Fruit fly (Drosophila melanogaster) whole organism, wandering third instar larva: Measurements from ENCODE around the gene Atg13.

Experiments
- CrebA ChIP-seq: fragments of 200-800 bp; sonication (Bioruptor generic); optimal IDR thresholded peaks from 2 replicates; lab custom pipeline; 2016; ENCODE audit warnings: missing biosample characterization, mild to moderate bottlenecking, missing genetic modification characterization, borderline replicate concordance
- Hnf4 ChIP-seq: fragments of 200-800 bp; sonication (Bioruptor generic); optimal IDR thresholded peaks from 2 replicates; lab custom pipeline; 2016; ENCODE audit warnings: missing biosample characterization, mild to moderate bottlenecking, missing genetic modification characterization
- Hr83 ChIP-seq: fragments of 200-300 bp; sonication (Bioruptor generic); optimal IDR thresholded peaks from 2 replicates; lab custom pipeline; 2016; ENCODE audit warnings: missing biosample characterization, mild to moderate bottlenecking, missing genetic modification characterization, moderate library complexity; ENCODE audit not compliant: poor library complexity, severe bottlenecking
- Myc ChIP-seq: fragments of >200 bp; optimal IDR thresholded peaks from 2 replicates; lab custom pipeline; 2017
- Sp1 ChIP-seq: fragments of 200-800 bp; sonication (Bioruptor generic); optimal IDR thresholded peaks from 3 replicates; lab custom pipeline; 2019; ENCODE audit warnings: missing biosample characterization, mild to moderate bottlenecking, missing genetic modification characterization, moderate library complexity
- br ChIP-seq: fragments of 200-800 bp; sonication (Bioruptor generic); optimal IDR thresholded peaks from 2 replicates; lab custom pipeline; 2016; ENCODE audit warnings: missing biosample characterization, missing genetic modification characterization
- lola ChIP-seq: fragments of >200 bp; optimal IDR thresholded peaks from 2 replicates; lab custom pipeline; 2017; ENCODE audit warnings: missing biosample characterization, missing genetic modification characterization

DNA sequence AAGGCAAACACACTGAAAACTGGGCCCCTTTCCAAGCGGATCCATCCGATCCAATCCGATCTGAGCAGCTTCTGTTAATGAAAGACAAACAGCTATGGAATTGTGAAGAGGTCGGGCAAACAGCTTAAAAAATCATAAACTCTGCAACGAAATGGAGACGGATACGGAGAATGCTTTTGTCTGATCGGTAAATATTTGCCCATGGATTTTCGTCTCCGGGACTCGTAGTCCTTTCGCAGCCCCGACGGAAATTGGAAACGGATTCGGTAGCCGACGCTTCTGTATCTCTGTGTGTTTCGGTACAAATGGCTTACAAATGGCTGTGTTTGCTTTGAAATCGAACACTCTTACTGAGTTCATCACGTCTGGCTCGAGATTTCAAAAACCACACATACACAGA is 22.7 kb upstream of the Atg13 start:
- no peak for TF ChIP-seq CrebA (GFP tag; lab: Kevin White, UChicago)
- TF ChIP-seq Sp1 (GFP tag; lab: Kevin White, UChicago) = no peak
- no peak for TF ChIP-seq Hr83 (GFP tag; lab: Kevin White, UChicago)
- no peak for TF ChIP-seq Hnf4
- TF ChIP-seq Myc (lab: Kevin White, UChicago) = no peak
- no peak for TF ChIP-seq br (GFP tag; lab: Kevin White, UChicago)
- no peak for TF ChIP-seq lola
